Fruit fly (Drosophila melanogaster) whole organism, pupa: Measurements from ENCODE around the gene CG16904.

Source experiments
- CG32121 ChIP-seq: fragments of 200-800 bp; sonication (Bioruptor generic); IDR thresholded peaks from 2 replicates; pipeline ENCODE4 v1.3.6; 2022; ENCODE audit warnings: missing biosample characterization, missing genetic modification characterization
- CG4496 ChIP-seq: fragments of 200-800 bp; sonication (Bioruptor generic); IDR thresholded peaks from 3 replicates; pipeline ENCODE4 v1.3.6; 2022; ENCODE audit warnings: missing biosample characterization, missing genetic modification characterization
- CG9948 ChIP-seq: fragments of 200-800 bp; sonication (Bioruptor generic); optimal IDR thresholded peaks from 2 replicates; lab custom pipeline; 2018; ENCODE audit warnings: missing biosample characterization, mild to moderate bottlenecking, missing genetic modification characterization, moderate library complexity
- EcR ChIP-seq: fragments of 200-800 bp; sonication (Bioruptor generic); optimal IDR thresholded peaks from 3 replicates; lab custom pipeline; 2019; ENCODE audit warnings: missing biosample characterization, missing genetic modification characterization, mild to moderate bottlenecking, moderate library complexity, missing genetic modification reagents
- Ets98B ChIP-seq: fragments of 200-800 bp; sonication (Bioruptor generic); IDR thresholded peaks from 2 replicates; pipeline ENCODE4 v1.3.6; 2022; ENCODE audit warnings: missing biosample characterization, missing genetic modification characterization
- fd96Ca ChIP-seq: fragments of 200-800 bp; sonication (Bioruptor generic); IDR thresholded peaks from 3 replicates; pipeline ENCODE4 v1.3.6; 2022; ENCODE audit warnings: missing biosample characterization, missing genetic modification characterization

- no peak for TF ChIP-seq EcR
- TF ChIP-seq CG32121 (GFP tag; lab: Robert Waterston, UW): no peak
- TF ChIP-seq Ets98B (GFP tag; lab: Robert Waterston, UW): no peak
- TF ChIP-seq CG4496 (GFP tag; lab: Robert Waterston, UW): no peak
- TF ChIP-seq fd96Ca (GFP tag; lab: Robert Waterston, UW): no peak
- no peak for TF ChIP-seq CG9948
Measured at dm6 chr3R:9818295-9818694, 1.5 kb upstream of the CG16904 start, which contains the start of gene CG9459.
